Fruit fly (Drosophila melanogaster): Measurements from ENCODE around the gene Sgt1.

DNA sequence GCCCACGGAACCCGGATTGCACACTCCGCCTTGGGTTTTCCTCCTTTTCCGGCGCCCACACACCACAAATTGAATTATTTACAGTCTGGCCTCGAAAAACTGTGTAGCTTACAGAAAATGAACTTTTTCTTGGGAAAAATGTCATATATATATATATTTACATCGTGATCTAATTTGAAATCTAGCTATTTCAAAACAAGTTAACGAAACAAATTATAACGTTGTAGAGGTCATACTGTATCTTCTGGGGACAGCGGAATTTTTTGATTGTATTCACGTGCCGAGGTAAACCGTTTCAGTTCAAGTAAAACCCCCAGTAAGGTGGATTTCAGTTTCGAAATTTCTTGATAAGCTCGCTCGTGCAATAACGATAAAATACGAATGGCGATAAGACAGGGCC lies 49.4 kb upstream of the Sgt1 start:
- peak; percentile 27 for TF ChIP-seq pad (GFP tag; optimal IDR thresholded peaks at IDR 0.05)
- TF ChIP-seq Crg-1 (GFP tag; optimal IDR thresholded peaks at IDR 0.05): no peak
- no peak for TF ChIP-seq CG12768 (GFP tag; optimal IDR thresholded peaks at IDR 0.05)
- TF ChIP-seq bab1 (GFP tag; optimal IDR thresholded peaks at IDR 0.05): peak; percentile 80
- TF ChIP-seq Mnt (GFP tag; optimal IDR thresholded peaks at IDR 0.05): no peak
- peak; percentile 77 for TF ChIP-seq CG14711 (tag; optimal IDR thresholded peaks at IDR 0.05)
- TF ChIP-seq CG7045 (GFP tag; optimal IDR thresholded peaks at IDR 0.05): no peak
- no peak for TF ChIP-seq ovo (GFP tag; optimal IDR thresholded peaks at IDR 0.05)
- no peak for TF ChIP-seq CG11617 (GFP tag; optimal IDR thresholded peaks at IDR 0.05)
- TF ChIP-seq CG5204 (GFP tag; optimal IDR thresholded peaks at IDR 0.05): no peak
- peak; percentile 90 for TF ChIP-seq kay (GFP tag; ENCODE audit: borderline replicate concordance)
- peak; percentile 55 for TF ChIP-seq CG33017 (tag; optimal IDR thresholded peaks at IDR 0.05)
- TF ChIP-seq cnc (optimal IDR thresholded peaks at IDR 0.05): no peak
- TF ChIP-seq tj (GFP tag; optimal IDR thresholded peaks at IDR 0.05): peak; percentile 72

Data from whole organism, adult.